Worm (Caenorhabditis elegans) whole organism, mixed stage, embryonic: Measurements from ENCODE around the gene Y69A2AR.16.
A peak's percentile ranks its signal among the peaks of the same experiment; 100 is the strongest.

Source experiments
- M03D4.4 ChIP-seq: sonication (generic microtip); optimal IDR thresholded peaks from 2 replicates; lab custom pipeline; 2017; ENCODE audit warnings: mild to moderate bottlenecking, missing genetic modification characterization, missing compliant biosample characterization
- bed-3 ChIP-seq: fragments of 200-800 bp; sonication (Bioruptor generic); optimal IDR thresholded peaks from 3 replicates; lab custom pipeline; 2018; ENCODE audit warnings: mild to moderate bottlenecking, missing genetic modification characterization, moderate library complexity, missing compliant biosample characterization
- blmp-1 ChIP-seq: fragments of 150-350 bp; optimal IDR thresholded peaks from 2 replicates; lab custom pipeline; 2014; ENCODE audit warnings: missing biosample characterization, missing genetic modification characterization
- ceh-39 ChIP-seq: fragments of 150-350 bp; optimal IDR thresholded peaks from 2 replicates; lab custom pipeline; 2014; ENCODE audit warnings: missing biosample characterization, missing genetic modification characterization
- ceh-83 ChIP-seq: fragments of 200-800 bp; sonication (Bioruptor generic); optimal IDR thresholded peaks from 2 replicates; lab custom pipeline; 2018; ENCODE audit warnings: mild to moderate bottlenecking, missing genetic modification characterization, missing compliant biosample characterization
- ces-1 ChIP-seq: fragments of 150-350 bp; optimal IDR thresholded peaks from 2 replicates; lab custom pipeline; 2014; ENCODE audit warnings: missing biosample characterization, missing genetic modification reagents, missing genetic modification characterization
- cnd-1 ChIP-seq: fragments of 200-800 bp; sonication (Bioruptor generic); optimal IDR thresholded peaks from 2 replicates; lab custom pipeline; 2018; ENCODE audit warnings: mild to moderate bottlenecking, missing genetic modification characterization, missing compliant biosample characterization
- drap-1 ChIP-seq: fragments of 200-800 bp; sonication (Bioruptor generic); optimal IDR thresholded peaks from 3 replicates; lab custom pipeline; 2018; ENCODE audit warnings: mild to moderate bottlenecking, missing genetic modification characterization, missing compliant biosample characterization
- elt-1 ChIP-seq: sonication (generic microtip); optimal IDR thresholded peaks from 2 replicates; lab custom pipeline; 2017; ENCODE audit warnings: missing genetic modification characterization, mild to moderate bottlenecking, missing compliant biosample characterization, antibody characterized with exemption, moderate library complexity, borderline replicate concordance; ENCODE audit not compliant: insufficient read depth
- elt-3 ChIP-seq: fragments of 150-350 bp; optimal IDR thresholded peaks from 2 replicates; lab custom pipeline; 2014; ENCODE audit warnings: missing biosample characterization, missing genetic modification characterization
- ham-2 ChIP-seq: fragments of 200-800 bp; sonication (Bioruptor generic); optimal IDR thresholded peaks from 2 replicates; lab custom pipeline; 2018; ENCODE audit warnings: mild to moderate bottlenecking, missing genetic modification characterization, missing compliant biosample characterization
- hlh-1 ChIP-seq: fragments of 150-350 bp; optimal IDR thresholded peaks from 2 replicates; lab custom pipeline; 2014; ENCODE audit warnings: missing biosample characterization, missing genetic modification reagents, missing genetic modification characterization
- lin-13 ChIP-seq: fragments of 150-350 bp; optimal IDR thresholded peaks from 2 replicates; lab custom pipeline; 2014; ENCODE audit warnings: missing biosample characterization, missing genetic modification characterization
- lin-32 ChIP-seq: fragments of 200-800 bp; sonication (Bioruptor generic); optimal IDR thresholded peaks from 2 replicates; lab custom pipeline; 2018; ENCODE audit warnings: mild to moderate bottlenecking, missing genetic modification characterization, missing compliant biosample characterization
- lsy-2 ChIP-seq: fragments of 150-350 bp; optimal IDR thresholded peaks from 2 replicates; lab custom pipeline; 2014; ENCODE audit warnings: missing biosample characterization, missing genetic modification characterization
- mab-5 ChIP-seq: fragments of 150-350 bp; optimal IDR thresholded peaks from 2 replicates; lab custom pipeline; 2014; ENCODE audit warnings: missing biosample characterization, missing genetic modification characterization
- mep-1 ChIP-seq: fragments of 150-350 bp; optimal IDR thresholded peaks from 2 replicates; lab custom pipeline; 2017; ENCODE audit warnings: missing biosample characterization, missing genetic modification reagents, missing genetic modification characterization, inconsistent platforms
- mls-2 ChIP-seq: sonication (generic microtip); optimal IDR thresholded peaks from 2 replicates; lab custom pipeline; 2016; ENCODE audit warnings: mild to moderate bottlenecking, missing genetic modification characterization, moderate library complexity, missing compliant biosample characterization
- nhr-2 ChIP-seq: fragments of 150-350 bp; optimal IDR thresholded peaks from 2 replicates; lab custom pipeline; 2014; ENCODE audit warnings: missing biosample characterization, missing genetic modification characterization
- nhr-237 ChIP-seq: fragments of 150-350 bp; optimal IDR thresholded peaks from 2 replicates; lab custom pipeline; 2014; ENCODE audit warnings: missing biosample characterization, missing genetic modification characterization
- pha-4 ChIP-seq: fragments of 150-350 bp; optimal IDR thresholded peaks from 2 replicates; lab custom pipeline; 2018; ENCODE audit warnings: missing biosample characterization, missing genetic modification reagents, missing genetic modification characterization
- sem-2 ChIP-seq: fragments of 200-800 bp; sonication (Bioruptor generic); optimal IDR thresholded peaks from 2 replicates; lab custom pipeline; 2018; ENCODE audit warnings: mild to moderate bottlenecking, missing genetic modification characterization, missing compliant biosample characterization
- snpc-4 ChIP-seq: fragments of 150-350 bp; optimal IDR thresholded peaks from 2 replicates; lab custom pipeline; 2014; ENCODE audit warnings: missing biosample characterization, missing genetic modification characterization
- tbx-8 ChIP-seq: fragments of 200-800 bp; sonication (Bioruptor generic); optimal IDR thresholded peaks from 2 replicates; lab custom pipeline; 2018; ENCODE audit warnings: mild to moderate bottlenecking, missing genetic modification characterization, moderate library complexity, missing compliant biosample characterization
- unc-120 ChIP-seq: sonication (generic microtip); optimal IDR thresholded peaks from 2 replicates; lab custom pipeline; 2017; ENCODE audit warnings: missing genetic modification characterization, missing compliant biosample characterization; ENCODE audit not compliant: poor library complexity, severe bottlenecking
- unc-39 ChIP-seq: fragments of 150-350 bp; optimal IDR thresholded peaks from 2 replicates; lab custom pipeline; 2014; ENCODE audit warnings: missing biosample characterization, missing genetic modification characterization
- unc-62 ChIP-seq: fragments of 150-350 bp; optimal IDR thresholded peaks from 2 replicates; lab custom pipeline; 2014; ENCODE audit warnings: missing biosample characterization, missing genetic modification reagents, missing genetic modification characterization
- zip-8 ChIP-seq: fragments of 150-350 bp; optimal IDR thresholded peaks from 2 replicates; lab custom pipeline; 2014; ENCODE audit warnings: missing biosample characterization, missing genetic modification characterization
- ztf-11 ChIP-seq: fragments of 150-350 bp; optimal IDR thresholded peaks from 2 replicates; lab custom pipeline; 2014; ENCODE audit warnings: missing biosample characterization, missing genetic modification characterization

Y69A2AR.16 gene

ce11 chrIV:2526836-2527235 is 29.2 kb downstream of the Y69A2AR.16 start:
- TF ChIP-seq ztf-11 (tag; lab: Kevin White, UChicago) (no peak), mab-5 (tag; lab: Kevin White, UChicago) (no peak), sem-2 (no peak), unc-39 (no peak), ces-1 (GFP tag; lab: Kevin White, UChicago) (no peak), M03D4.4 (no peak), pha-4 (tag; lab: Kevin White, UChicago) (no peak), drap-1 (GFP tag; lab: Kevin White, UChicago) (no peak), ham-2 (no peak), blmp-1 (tag; lab: Kevin White, UChicago) (no peak), lsy-2 (tag; lab: Kevin White, UChicago) (no peak)

ce11 chrIV:2529281-2529680 is 31.7 kb downstream of the Y69A2AR.16 start:
- TF ChIP-seq lin-32 (GFP tag; lab: Kevin White, UChicago), result no peak
- no peak for TF ChIP-seq lin-13 (tag; lab: Kevin White, UChicago)
- TF ChIP-seq ham-2, result no peak
- no peak for TF ChIP-seq mls-2 (tag; lab: Kevin White, UChicago)
- no peak for TF ChIP-seq snpc-4
- no peak for TF ChIP-seq nhr-2 (tag; lab: Kevin White, UChicago)
- TF ChIP-seq tbx-8 (GFP tag; lab: Kevin White, UChicago), result no peak
- TF ChIP-seq ceh-83 (GFP tag; lab: Kevin White, UChicago), result no peak
- TF ChIP-seq elt-3, result no peak
- TF ChIP-seq unc-62 (GFP tag; lab: Kevin White, UChicago), result no peak
- no peak for TF ChIP-seq M03D4.4
- no peak for TF ChIP-seq ces-1 (GFP tag; lab: Kevin White, UChicago)
- TF ChIP-seq nhr-237 (tag; lab: Kevin White, UChicago), result no peak
- no peak for TF ChIP-seq blmp-1 (tag; lab: Kevin White, UChicago)
- no peak for TF ChIP-seq ceh-39 (tag; lab: Kevin White, UChicago)
- TF ChIP-seq elt-1, result no peak
- TF ChIP-seq mep-1 (tag; lab: Kevin White, UChicago), result no peak
- no peak for TF ChIP-seq bed-3
- TF ChIP-seq cnd-1 (tag; lab: Kevin White, UChicago), result no peak

DNA sequence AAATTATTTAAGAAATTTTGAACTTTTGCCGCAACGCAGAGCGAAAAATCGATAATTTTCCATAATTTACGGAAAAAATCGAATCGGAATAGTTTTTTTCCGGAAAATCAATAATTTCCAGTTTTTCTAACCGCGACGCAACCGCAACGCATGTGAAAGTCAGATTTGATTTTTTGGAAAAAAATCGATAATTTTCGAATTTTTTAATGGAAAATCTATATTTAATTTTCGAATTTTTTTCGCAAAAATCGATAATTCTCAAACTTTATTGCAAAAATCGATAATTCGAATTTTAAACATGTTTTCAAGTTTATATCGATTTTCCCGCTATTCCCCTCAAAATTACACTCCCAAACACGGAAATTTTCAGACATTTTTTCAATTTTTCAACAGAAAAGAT is 32.7 kb downstream of the Y69A2AR.16 start:
- no peak for TF ChIP-seq blmp-1 (tag; lab: Kevin White, UChicago)

DNA sequence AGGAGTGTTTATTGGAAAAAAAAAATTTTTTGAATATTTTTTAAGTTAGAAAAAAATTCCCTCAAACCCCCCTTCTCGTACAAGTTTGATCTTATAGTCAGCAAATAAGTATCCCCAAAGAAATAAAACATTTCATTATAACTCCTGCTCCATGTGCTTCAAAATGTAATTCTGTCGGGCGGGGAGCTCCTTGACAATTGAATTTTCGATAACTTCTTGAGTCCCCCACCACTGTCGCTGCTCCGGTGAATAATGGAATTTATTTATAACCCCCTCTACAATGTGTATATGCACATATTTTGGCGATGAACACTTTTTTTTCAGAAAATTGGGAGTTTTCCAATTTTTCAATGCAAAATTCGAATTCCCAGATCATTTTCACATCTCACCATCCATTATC is 40.1 kb downstream of the Y69A2AR.16 start:
- no peak for TF ChIP-seq mep-1 (tag; lab: Kevin White, UChicago)
- no peak for TF ChIP-seq mab-5 (tag; lab: Kevin White, UChicago)
- no peak for TF ChIP-seq snpc-4
- peak; percentile 89 for TF ChIP-seq ces-1 (GFP tag; lab: Kevin White, UChicago)
- no peak for TF ChIP-seq ztf-11 (tag; lab: Kevin White, UChicago)

- no peak for TF ChIP-seq unc-62 (GFP tag; lab: Kevin White, UChicago)
- no peak for TF ChIP-seq hlh-1 (tag; lab: Kevin White, UChicago)
- TF ChIP-seq pha-4 (tag; lab: Kevin White, UChicago), result no peak
- TF ChIP-seq mab-5 (tag; lab: Kevin White, UChicago), result no peak
- TF ChIP-seq elt-3, result no peak
- no peak for TF ChIP-seq mls-2 (tag; lab: Kevin White, UChicago)
- TF ChIP-seq blmp-1 (tag; lab: Kevin White, UChicago), result no peak
- no peak for TF ChIP-seq M03D4.4
- TF ChIP-seq elt-1, result no peak
- TF ChIP-seq unc-120 (tag; lab: Kevin White, UChicago), result no peak
- TF ChIP-seq nhr-2 (tag; lab: Kevin White, UChicago), result no peak
- no peak for TF ChIP-seq unc-39
- no peak for TF ChIP-seq lin-13 (tag; lab: Kevin White, UChicago)
Measured at ce11 chrIV:2542001-2542400, 44.4 kb downstream of the Y69A2AR.16 start, which contains the start of gene sprr-3. TSS of gene sprr-3 (plus strand) at chrIV:2542301.

DNA sequence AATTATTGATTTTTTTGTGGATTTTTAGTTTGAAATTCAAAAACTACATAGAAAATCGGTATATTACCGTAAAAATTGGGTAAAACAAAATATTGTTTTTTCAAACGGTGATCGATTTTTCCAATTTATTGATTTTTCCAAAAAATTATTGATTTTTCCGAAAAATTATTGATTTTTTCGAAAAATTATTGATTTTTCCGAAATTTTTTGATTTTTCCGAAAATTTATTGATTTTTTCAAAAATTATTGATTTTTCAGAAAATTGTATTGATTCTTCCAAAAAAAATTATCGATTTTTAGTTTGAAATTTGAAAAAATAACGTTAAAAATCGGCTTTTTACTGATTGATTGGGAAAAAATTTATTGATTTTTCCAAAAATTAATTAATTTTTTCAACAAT is 51.2 kb downstream of the Y69A2AR.16 start:
- TF ChIP-seq ceh-39 (tag; lab: Kevin White, UChicago), result no peak
- TF ChIP-seq bed-3, result no peak
- no peak for TF ChIP-seq tbx-8 (GFP tag; lab: Kevin White, UChicago)
- no peak for TF ChIP-seq cnd-1 (tag; lab: Kevin White, UChicago)
- TF ChIP-seq blmp-1 (tag; lab: Kevin White, UChicago), result no peak
- TF ChIP-seq zip-8 (tag; lab: Kevin White, UChicago), result no peak
